Worm (Caenorhabditis elegans) whole organism, L1 larva: ENCODE results near the gene F52B11.2.

Source experiments
- C04F5.9 ChIP-seq: sonication (generic microtip); optimal IDR thresholded peaks from 2 replicates; lab custom pipeline; 2016; ENCODE audit warnings: missing genetic modification characterization, missing compliant biosample characterization
- C16A3.4 ChIP-seq: fragments of 150-350 bp; optimal IDR thresholded peaks from 2 replicates; lab custom pipeline; 2014; ENCODE audit warnings: missing biosample characterization, missing genetic modification characterization
- aha-1 ChIP-seq: fragments of 150-350 bp; optimal IDR thresholded peaks from 2 replicates; lab custom pipeline; 2014; ENCODE audit warnings: missing biosample characterization, missing genetic modification characterization
- aly-2 ChIP-seq: fragments of 150-350 bp; optimal IDR thresholded peaks from 2 replicates; lab custom pipeline; 2014; ENCODE audit warnings: missing biosample characterization, missing genetic modification characterization
- ama-1 ChIP-seq: fragments of 150-350 bp; optimal IDR thresholded peaks from 2 replicates; lab custom pipeline; 2014
- ceh-82 ChIP-seq, 3 experiments: fragments of 150-350 bp in 1 of 3; sonication (generic microtip) in 2 of 3; optimal IDR thresholded peaks; 2 replicates each; lab custom pipeline; 2014 to 2017; ENCODE audit warnings: missing biosample characterization in 3 of 3, missing genetic modification characterization in 3 of 3
- ceh-88 ChIP-seq: fragments of 200-800 bp; sonication (Bioruptor generic); IDR thresholded peaks from 2 replicates; pipeline ENCODE4 v1.3.6; 2022; ENCODE audit warnings: missing genetic modification characterization, missing compliant biosample characterization
- dsc-1 ChIP-seq: sonication (generic microtip); optimal IDR thresholded peaks from 2 replicates; lab custom pipeline; 2016; ENCODE audit warnings: mild to moderate bottlenecking, missing genetic modification characterization, missing compliant biosample characterization
- efl-1 ChIP-seq, 4 experiments: fragments of 150-350 bp; optimal IDR thresholded peaks in 3 of 4; peaks in 1 of 4; 1 replicate in 1 of 4; 2 replicates in 3 of 4; lab custom pipeline; 2014; ENCODE audit warnings: missing biosample characterization in 2 of 4, missing genetic modification characterization in 2 of 4, missing genetic modification reagents in 2 of 4
- egl-13 ChIP-seq: sonication (generic microtip); optimal IDR thresholded peaks from 2 replicates; lab custom pipeline; 2016; ENCODE audit warnings: missing genotype, missing genetic modification reagents, missing genetic modification characterization, missing compliant biosample characterization
- egl-27 ChIP-seq, 2 experiments: fragments of 150-350 bp in 1 of 2; sonication (generic microtip); optimal IDR thresholded peaks; 3 replicates each; lab custom pipeline; 2017 to 2018; ENCODE audit warnings: missing biosample characterization in 2 of 2, missing genetic modification characterization in 2 of 2, missing genetic modification reagents in 2 of 2
- ets-5 ChIP-seq: fragments of 200-800 bp; sonication (Bioruptor generic); IDR thresholded peaks from 2 replicates; pipeline ENCODE4 v1.3.6; 2022; ENCODE audit warnings: missing genetic modification characterization, missing compliant biosample characterization
- fkh-8 ChIP-seq: sonication (generic microtip); optimal IDR thresholded peaks from 2 replicates; lab custom pipeline; 2016; ENCODE audit warnings: mild to moderate bottlenecking, missing genetic modification characterization, missing compliant biosample characterization
- hlh-17 ChIP-seq: fragments of 200-800 bp; sonication (Bioruptor generic); optimal IDR thresholded peaks from 2 replicates; lab custom pipeline; 2018; ENCODE audit warnings: missing genetic modification characterization, mild to moderate bottlenecking, missing compliant biosample characterization, moderate library complexity, borderline replicate concordance
- hlh-4 ChIP-seq: sonication (generic microtip); optimal IDR thresholded peaks from 2 replicates; lab custom pipeline; 2016; ENCODE audit warnings: mild to moderate bottlenecking, missing genetic modification characterization, missing compliant biosample characterization
- lin-13 ChIP-seq: fragments of 150-350 bp; optimal IDR thresholded peaks from 2 replicates; lab custom pipeline; 2014; ENCODE audit warnings: missing biosample characterization, missing genetic modification reagents, missing genetic modification characterization
- lin-39 ChIP-seq: fragments of 150-350 bp; optimal IDR thresholded peaks from 2 replicates; lab custom pipeline; 2014; ENCODE audit warnings: missing biosample characterization, missing genetic modification reagents, missing genetic modification characterization
- lir-3 ChIP-seq: sonication (generic microtip); optimal IDR thresholded peaks from 2 replicates; lab custom pipeline; 2016; ENCODE audit warnings: mild to moderate bottlenecking, missing genetic modification characterization, moderate library complexity, missing compliant biosample characterization; ENCODE audit not compliant: poor library complexity
- lsy-2 ChIP-seq, 2 experiments: fragments of 150-350 bp; optimal IDR thresholded peaks; 2 replicates each; lab custom pipeline; 2014; ENCODE audit warnings: missing biosample characterization in 2 of 2, missing genetic modification characterization in 2 of 2
- mep-1 ChIP-seq: fragments of 150-350 bp; optimal IDR thresholded peaks from 2 replicates; lab custom pipeline; 2014; ENCODE audit warnings: missing biosample characterization, missing genetic modification characterization
- nhr-20 ChIP-seq: sonication (generic microtip); optimal IDR thresholded peaks from 2 replicates; lab custom pipeline; 2016; ENCODE audit warnings: mild to moderate bottlenecking, missing genetic modification characterization, missing compliant biosample characterization
- nhr-237 ChIP-seq: fragments of 150-350 bp; optimal IDR thresholded peaks from 2 replicates; lab custom pipeline; 2014; ENCODE audit warnings: missing biosample characterization, missing genetic modification characterization
- nhr-47 ChIP-seq: sonication (generic microtip); optimal IDR thresholded peaks from 2 replicates; lab custom pipeline; 2016; ENCODE audit warnings: mild to moderate bottlenecking, missing genetic modification characterization, moderate library complexity, missing compliant biosample characterization
- nhr-71 ChIP-seq: sonication (generic microtip); optimal IDR thresholded peaks from 2 replicates; lab custom pipeline; 2016; ENCODE audit warnings: mild to moderate bottlenecking, missing genetic modification characterization, moderate library complexity, missing compliant biosample characterization
- nhr-76 ChIP-seq: sonication (generic microtip); optimal IDR thresholded peaks from 2 replicates; lab custom pipeline; 2017; ENCODE audit warnings: missing biosample characterization, missing genetic modification characterization
- nhr-85 ChIP-seq: sonication (generic microtip); peaks from one replicate; lab custom pipeline; 2016; ENCODE audit warnings: missing genetic modification characterization, inconsistent platforms, missing compliant biosample characterization
- rnt-1 ChIP-seq: sonication (generic microtip); optimal IDR thresholded peaks from 2 replicates; lab custom pipeline; 2016; ENCODE audit warnings: mild to moderate bottlenecking, missing genetic modification characterization, moderate library complexity, missing compliant biosample characterization
- skn-1 ChIP-seq: fragments of 150-350 bp; optimal IDR thresholded peaks from 2 replicates; lab custom pipeline; 2014; ENCODE audit warnings: missing biosample characterization, missing genetic modification characterization
- snu-23 ChIP-seq: sonication (generic microtip); optimal IDR thresholded peaks from 2 replicates; lab custom pipeline; 2016; ENCODE audit warnings: missing genetic modification characterization, missing compliant biosample characterization
- sup-37 ChIP-seq: fragments of 200-800 bp; sonication (Bioruptor generic); optimal IDR thresholded peaks from 2 replicates; lab custom pipeline; 2018; ENCODE audit warnings: mild to moderate bottlenecking, missing genetic modification characterization, missing compliant biosample characterization
- swsn-7 ChIP-seq: sonication (generic microtip); optimal IDR thresholded peaks from 2 replicates; lab custom pipeline; 2016; ENCODE audit warnings: missing genetic modification characterization, missing compliant biosample characterization
- tbx-2 ChIP-seq: sonication (generic microtip); optimal IDR thresholded peaks from 2 replicates; lab custom pipeline; 2016; ENCODE audit warnings: missing genetic modification characterization, missing compliant biosample characterization
- unc-62 ChIP-seq: fragments of 150-350 bp; optimal IDR thresholded peaks from 2 replicates; lab custom pipeline; 2014; ENCODE audit warnings: missing biosample characterization, missing genetic modification reagents, missing genetic modification characterization
- unc-86 ChIP-seq: sonication (generic microtip); optimal IDR thresholded peaks from 2 replicates; lab custom pipeline; 2016; ENCODE audit warnings: missing genetic modification characterization, missing compliant biosample characterization
- unc-98 ChIP-seq: fragments of 200-800 bp; sonication (Bioruptor generic); IDR thresholded peaks from 2 replicates; pipeline ENCODE4 v1.3.6; 2022; ENCODE audit warnings: missing genetic modification characterization, missing compliant biosample characterization
- zag-1 ChIP-seq: fragments of 150-350 bp; optimal IDR thresholded peaks from 2 replicates; lab custom pipeline; 2014; ENCODE audit warnings: missing biosample characterization, missing genetic modification characterization
- ztf-11 ChIP-seq, 2 experiments: sonication (generic microtip); optimal IDR thresholded peaks; 2 replicates each; lab custom pipeline; 2016 to 2017; ENCODE audit warnings: missing genetic modification characterization in 2 of 2, missing biosample characterization in 1 of 2, missing compliant biosample characterization in 1 of 2

The F52B11.2 gene

ce11 chrIV:14123956-14124355 is 40.6 kb downstream of the F52B11.2 start, which contains the start of gene nkcc-1:
TSS of gene nkcc-1 (minus strand) at chrIV:14124056.
- TF ChIP-seq ceh-88 (GFP tag; lab: Robert Waterston, UW), result no peak
- no peak for TF ChIP-seq ztf-11 (tag; optimal IDR thresholded peaks at IDR 0.05; lab: Kevin White, UChicago)
- no peak for TF ChIP-seq efl-1 (optimal IDR thresholded peaks at IDR 0.05; lab: Kevin White, UChicago)
- peak in 1 of 2 experiments; percentile 41 for TF ChIP-seq efl-1 (GFP tag; optimal IDR thresholded peaks at IDR 0.05 in 1 of 2; lab: Kevin White, UChicago)
- no peak for TF ChIP-seq nhr-85 (tag; lab: Kevin White, UChicago)
- TF ChIP-seq, all 84 proteins: peak for 1

- peak; percentile 47 for TF ChIP-seq fkh-8 (tag; lab: Kevin White, UChicago)
- TF ChIP-seq lsy-2 (tag; optimal IDR thresholded peaks at IDR 0.05; lab: Kevin White, UChicago), result peak in 1 of 2 experiments; percentile 28
- TF ChIP-seq C16A3.4, result no peak
- TF ChIP-seq nhr-47 (tag; lab: Kevin White, UChicago), result peak; percentile 3
- peak; percentile 16 for TF ChIP-seq dsc-1 (tag; lab: Kevin White, UChicago)
- TF ChIP-seq snu-23 (GFP tag; lab: Kevin White, UChicago), result no peak
- peak; percentile 12 for TF ChIP-seq mep-1
- TF ChIP-seq efl-1 (optimal IDR thresholded peaks at IDR 0.05; lab: Kevin White, UChicago), result peak; percentile 2 to 21
- peak in 1 of 2 experiments; percentile 90 for TF ChIP-seq efl-1 (GFP tag; optimal IDR thresholded peaks at IDR 0.05 in 1 of 2; lab: Kevin White, UChicago)
- TF ChIP-seq ceh-82 (tag; optimal IDR thresholded peaks at IDR 0.05; lab: Kevin White, UChicago), result peak in 1 of 3 experiments; percentile 22
These were observed 44.6 kb downstream of the F52B11.2 start, which contains the start of gene H12I19.115 for ce11 chrIV:14127805-14128610. TSS of gene H12I19.115 (minus strand) at chrIV:14127855.

ce11 chrIV:14129091-14129490 is 45.7 kb downstream of the F52B11.2 start, which contains the start of gene srz-42:
TSS of gene srz-42 (plus strand) at chrIV:14129391.
- no peak for TF ChIP-seq unc-98
- no peak for TF ChIP-seq snu-23 (GFP tag; lab: Kevin White, UChicago)
- TF ChIP-seq lin-13, result no peak
- no peak for TF ChIP-seq rnt-1 (tag; lab: Kevin White, UChicago)
- no peak for TF ChIP-seq skn-1
- TF ChIP-seq nhr-20 (tag; lab: Kevin White, UChicago), result no peak

- TF ChIP-seq ztf-11 (tag; optimal IDR thresholded peaks at IDR 0.05; lab: Kevin White, UChicago) (no peak), nhr-237 (tag; lab: Kevin White, UChicago) (no peak), egl-27 (tag; optimal IDR thresholded peaks at IDR 0.05; lab: Kevin White, UChicago) (no peak), tbx-2 (no peak), swsn-7 (tag; lab: Kevin White, UChicago) (no peak), ama-1 (no peak), unc-62 (GFP tag; lab: Kevin White, UChicago) (no peak), lsy-2 (tag; optimal IDR thresholded peaks at IDR 0.05; lab: Kevin White, UChicago) (no peak), zag-1 (tag; lab: Kevin White, UChicago) (no peak)
- TF ChIP-seq, all 84 proteins: peak for 0
These were observed 48.4 kb downstream of the F52B11.2 start, which contains the start of gene srz-59 for ce11 chrIV:14131770-14132169. TSS of gene srz-59 (plus strand) at chrIV:14132070.

- TF ChIP-seq ets-5, result no peak
- no peak for TF ChIP-seq nhr-76
- TF ChIP-seq C04F5.9 (tag; lab: Kevin White, UChicago), result no peak
- TF ChIP-seq sup-37 (GFP tag; lab: Kevin White, UChicago), result no peak
- no peak for TF ChIP-seq lin-39
- no peak for TF ChIP-seq egl-13
- no peak for TF ChIP-seq C16A3.4
- no peak for TF ChIP-seq unc-86
- no peak for TF ChIP-seq skn-1
- no peak for TF ChIP-seq unc-98
- TF ChIP-seq aly-2 (tag; lab: Kevin White, UChicago), result no peak
- TF ChIP-seq hlh-17 (GFP tag; lab: Kevin White, UChicago), result no peak
- no peak for TF ChIP-seq lir-3
- TF ChIP-seq aha-1 (tag; lab: Kevin White, UChicago), result no peak
- no peak for TF ChIP-seq hlh-4 (tag; lab: Kevin White, UChicago)
- TF ChIP-seq nhr-71 (tag; lab: Kevin White, UChicago), result no peak
- TF ChIP-seq, all 84 proteins: peak for 0
These were observed 50.0 kb downstream of the F52B11.2 start for ce11 chrIV:14133400-14133799.
